Worm (Caenorhabditis elegans) whole organism, early embryonic: Measurements from ENCODE around the gene gei-3.

Experiments used
- B0310.2 ChIP-seq: sonication (generic microtip); optimal IDR thresholded peaks from 2 replicates; lab custom pipeline; 2016; ENCODE audit warnings: mild to moderate bottlenecking, missing genetic modification characterization, missing compliant biosample characterization
- F13C5.2 ChIP-seq: sonication (generic microtip); optimal IDR thresholded peaks from 2 replicates; lab custom pipeline; 2017; ENCODE audit warnings: mild to moderate bottlenecking, missing genetic modification characterization, inconsistent platforms, missing compliant biosample characterization
- aly-1 ChIP-seq: sonication (generic microtip); optimal IDR thresholded peaks from 2 replicates; lab custom pipeline; 2016; ENCODE audit warnings: missing genetic modification characterization, missing compliant biosample characterization
- ama-1 ChIP-seq: fragments of 150-350 bp; optimal IDR thresholded peaks from 2 replicates; lab custom pipeline; 2014
- ceh-13 ChIP-seq: fragments of 200-800 bp; sonication (Bioruptor generic); optimal IDR thresholded peaks from 2 replicates; lab custom pipeline; 2018; ENCODE audit warnings: mild to moderate bottlenecking, missing genetic modification characterization, missing compliant biosample characterization
- ceh-36 ChIP-seq: sonication (generic microtip); optimal IDR thresholded peaks from 2 replicates; lab custom pipeline; 2016; ENCODE audit warnings: missing genetic modification characterization, inconsistent platforms, missing compliant biosample characterization
- ets-7 ChIP-seq: sonication (generic microtip); optimal IDR thresholded peaks from 2 replicates; lab custom pipeline; 2016; ENCODE audit warnings: missing genotype, missing genetic modification characterization, missing compliant biosample characterization
- flt-1 ChIP-seq: fragments of 200-800 bp; sonication (Bioruptor generic); IDR thresholded peaks from 2 replicates; pipeline ENCODE4 v1.3.6; 2022; ENCODE audit warnings: missing genetic modification characterization, missing compliant biosample characterization
- hmbx-1 ChIP-seq: sonication (generic microtip); optimal IDR thresholded peaks from 2 replicates; lab custom pipeline; 2016; ENCODE audit warnings: mild to moderate bottlenecking, missing genetic modification characterization, missing compliant biosample characterization
- hmg-4 ChIP-seq: fragments of 200-800 bp; sonication (Bioruptor generic); optimal IDR thresholded peaks from 2 replicates; lab custom pipeline; 2018; ENCODE audit warnings: mild to moderate bottlenecking, missing genetic modification characterization, missing compliant biosample characterization
- hnd-1 ChIP-seq: sonication (generic microtip); optimal IDR thresholded peaks from 2 replicates; lab custom pipeline; 2016; ENCODE audit warnings: missing genetic modification characterization, missing compliant biosample characterization
- pes-1 ChIP-seq: fragments of 200-800 bp; sonication (Bioruptor generic); IDR thresholded peaks from 2 replicates; pipeline ENCODE4 v1.3.6; 2022; ENCODE audit warnings: missing genetic modification reagents, missing genetic modification characterization, missing compliant biosample characterization
- scrt-1 ChIP-seq: fragments of 200-800 bp; sonication (Bioruptor generic); IDR thresholded peaks from 2 replicates; pipeline ENCODE4 v1.3.6; 2022; ENCODE audit warnings: missing genetic modification characterization, missing compliant biosample characterization
- sea-1 ChIP-seq: fragments of 200-800 bp; sonication (Bioruptor generic); conservative IDR thresholded peaks from 2 replicates; pipeline ENCODE4 v1.3.6; 2022; ENCODE audit warnings: missing genetic modification characterization, missing compliant biosample characterization
- tbx-11 ChIP-seq: fragments of 200-800 bp; sonication (Bioruptor generic); IDR thresholded peaks from 2 replicates; pipeline ENCODE4 v1.3.6; 2022; ENCODE audit warnings: missing genetic modification characterization, missing compliant biosample characterization
- tbx-37 ChIP-seq: fragments of 200-800 bp; sonication (Bioruptor generic); conservative IDR thresholded peaks from 2 replicates; pipeline ENCODE4 v1.3.6; 2022; ENCODE audit warnings: missing genetic modification reagents, missing genetic modification characterization, missing compliant biosample characterization
- tra-4 ChIP-seq: sonication (generic microtip); optimal IDR thresholded peaks from 2 replicates; lab custom pipeline; 2017; ENCODE audit warnings: missing genetic modification characterization, missing compliant biosample characterization

gei-3 gene

DNA sequence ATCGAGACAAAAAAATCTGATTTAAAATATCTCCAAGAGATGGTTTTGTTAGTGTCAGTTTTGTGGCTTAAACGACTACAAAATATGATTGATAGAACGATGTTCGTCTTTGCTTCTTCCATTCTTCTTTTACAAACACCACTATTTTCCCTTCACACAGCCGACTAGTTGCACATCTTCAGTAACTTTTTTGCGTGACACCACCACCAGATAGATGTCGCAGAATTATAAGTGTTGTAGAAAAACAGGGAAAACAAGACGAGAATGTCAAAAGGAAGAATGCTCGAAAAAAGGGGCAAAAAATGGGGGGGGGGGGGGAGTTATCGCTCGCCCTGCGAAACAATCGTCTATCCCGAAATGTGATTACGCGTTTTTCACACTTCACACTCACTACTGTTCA lies 13.3 kb upstream of the gei-3 start:
- no peak for TF ChIP-seq ets-7 (tag; lab: Kevin White, UChicago)
- TF ChIP-seq ama-1 = no peak
- TF ChIP-seq tbx-37 (GFP tag; lab: Robert Waterston, UW) = no peak

DNA sequence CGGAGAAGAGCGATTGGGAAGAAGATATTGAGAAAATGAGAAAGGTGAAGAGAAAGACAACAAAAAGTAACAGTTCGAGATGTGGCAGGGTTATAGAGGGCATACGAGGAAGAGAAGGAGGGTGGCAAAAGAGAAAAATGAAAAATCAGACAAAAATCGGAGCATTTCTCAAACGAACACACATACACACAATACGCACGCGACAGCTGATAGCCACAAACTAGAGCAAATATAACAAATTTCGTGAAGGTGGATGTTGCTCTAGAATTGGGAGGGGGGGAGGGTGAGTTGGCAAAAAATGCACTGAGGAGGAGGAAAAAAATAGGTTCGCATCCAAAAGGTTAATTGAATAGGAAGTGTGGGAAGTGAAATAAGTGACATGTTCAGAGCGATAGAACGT lies 11.7 kb upstream of the gei-3 start:
- TF ChIP-seq scrt-1 = no peak
- no peak for TF ChIP-seq tra-4 (tag; lab: Kevin White, UChicago)
- TF ChIP-seq aly-1 = no peak
- no peak for TF ChIP-seq tbx-37 (GFP tag; lab: Robert Waterston, UW)
- no peak for TF ChIP-seq B0310.2 (tag; lab: Kevin White, UChicago)
- TF ChIP-seq F13C5.2 = no peak
- TF ChIP-seq ceh-36 = no peak
- no peak for TF ChIP-seq ets-7 (tag; lab: Kevin White, UChicago)
- no peak for TF ChIP-seq ceh-13

DNA sequence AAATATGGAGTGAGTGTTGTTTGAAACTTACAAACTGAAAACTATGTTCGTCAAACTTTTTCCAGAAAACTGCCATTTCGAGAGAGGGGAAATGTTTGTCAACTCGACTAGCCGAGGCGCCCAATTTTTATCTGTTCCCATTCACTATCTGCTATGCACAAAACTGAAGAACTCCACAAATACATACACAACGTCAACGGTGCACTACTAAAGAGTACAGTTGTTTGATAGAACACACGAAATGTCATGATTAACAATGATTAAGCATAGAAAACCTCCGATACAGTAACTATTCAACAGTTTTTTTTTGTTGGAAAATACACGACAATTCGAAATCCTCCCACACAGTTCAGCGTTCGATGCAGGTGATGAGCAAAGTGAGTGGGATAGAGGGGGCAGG lies 6.1 kb upstream of the gei-3 start:
- TF ChIP-seq F13C5.2 = no peak

DNA sequence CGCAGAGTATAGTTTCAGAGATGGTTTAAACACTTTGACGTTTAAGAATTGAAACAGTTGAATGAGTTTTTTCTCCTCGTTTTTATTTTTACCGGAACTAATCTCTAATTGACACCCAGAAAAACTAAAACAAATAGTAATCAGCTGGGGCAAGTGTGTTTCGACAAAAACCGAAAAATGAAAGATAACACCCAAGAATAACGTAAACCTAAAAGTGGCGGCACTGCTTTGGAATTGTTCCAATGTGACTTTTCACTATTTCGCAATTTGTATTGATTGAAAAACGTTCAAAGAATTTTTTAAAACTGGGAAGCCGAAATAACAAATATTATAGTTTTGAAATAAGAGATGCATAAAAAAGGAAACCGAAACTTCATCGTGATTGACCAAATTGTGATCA lies 5.3 kb upstream of the gei-3 start:
- TF ChIP-seq scrt-1 (no peak), B0310.2 (tag; lab: Kevin White, UChicago) (no peak), pes-1 (no peak), flt-1 (GFP tag; lab: Robert Waterston, UW) (no peak), sea-1 (no peak), ceh-13 (no peak)

- no peak for TF ChIP-seq tra-4 (tag; lab: Kevin White, UChicago)
- no peak for TF ChIP-seq hnd-1 (tag; lab: Kevin White, UChicago)
- TF ChIP-seq sea-1 = no peak
These were observed 1.9 kb upstream of the gei-3 start for ce11 chrX:12815367-12815766.

DNA sequence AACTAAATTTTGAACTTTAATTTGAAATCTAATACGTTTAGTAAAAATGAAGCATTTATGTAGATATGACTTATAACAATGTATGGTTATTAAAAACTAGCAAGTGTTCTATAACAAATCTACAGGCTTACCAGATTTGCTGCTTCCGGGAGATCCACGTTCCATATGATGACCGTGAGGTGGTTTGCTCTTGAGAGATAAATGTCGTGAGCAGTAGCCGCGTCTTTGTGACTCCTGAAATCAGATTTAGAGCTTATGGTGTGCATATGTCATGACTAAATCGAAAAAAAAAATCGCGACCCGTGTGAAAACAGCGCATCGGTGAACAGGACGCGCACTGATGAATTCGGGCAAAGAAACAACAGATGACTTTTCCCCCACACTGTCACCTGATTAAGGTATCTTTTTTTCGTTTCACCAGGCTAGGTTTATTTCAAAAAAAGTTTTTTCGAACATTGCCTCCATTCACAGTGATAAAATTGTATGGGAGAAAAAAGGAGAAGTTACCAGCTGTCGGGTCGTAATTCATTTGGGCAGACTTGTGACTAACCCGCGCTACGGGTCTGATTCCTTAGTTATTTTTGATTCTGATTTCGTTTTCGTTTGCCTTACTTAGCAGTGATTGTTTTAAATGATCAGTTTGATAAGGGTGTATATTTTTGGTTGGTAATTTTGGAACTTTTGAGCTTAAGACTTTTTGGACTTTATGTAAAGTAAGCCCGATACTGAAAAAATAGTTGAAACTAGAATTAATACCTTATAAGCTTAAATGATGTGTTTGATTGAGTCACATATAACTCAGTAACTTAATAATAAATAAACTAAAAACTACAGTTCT lies 5.1 kb downstream of the gei-3 start, which contains the start of gene nhr-27:
nhr-27 (minus strand) TSS at position 234 of the 838 bp plus-strand sequence.
- TF ChIP-seq scrt-1 (no peak), pes-1 (no peak), tbx-11 (no peak), sea-1 (no peak)

DNA sequence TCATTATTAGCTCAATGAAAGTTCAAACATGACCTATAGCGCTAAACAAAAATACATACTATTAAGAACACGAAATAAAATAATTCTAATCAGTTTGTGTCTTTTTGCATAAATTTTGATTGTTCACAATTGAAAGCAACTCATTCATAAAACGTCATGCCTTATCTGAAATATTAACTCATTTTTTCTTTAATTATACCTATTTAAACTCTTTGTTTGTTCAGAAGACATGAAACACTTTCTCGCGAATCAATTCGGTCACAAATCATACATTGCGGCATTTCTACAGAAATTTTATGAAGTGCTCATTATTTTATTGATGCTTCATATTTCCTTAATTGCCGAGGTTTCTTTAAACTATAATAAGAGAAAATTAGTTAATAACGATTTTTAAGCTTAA lies 6.5 kb downstream of the gei-3 start:
- TF ChIP-seq tra-4 (tag; lab: Kevin White, UChicago) = no peak
- no peak for TF ChIP-seq ceh-13
- TF ChIP-seq hnd-1 (tag; lab: Kevin White, UChicago) = no peak
- TF ChIP-seq ama-1 = no peak
- TF ChIP-seq hmbx-1 (tag; lab: Kevin White, UChicago) = no peak
- TF ChIP-seq ceh-36 = no peak
- no peak for TF ChIP-seq sea-1
- TF ChIP-seq aly-1 = no peak
- no peak for TF ChIP-seq ets-7 (tag; lab: Kevin White, UChicago)
- no peak for TF ChIP-seq F13C5.2
- no peak for TF ChIP-seq tbx-37 (GFP tag; lab: Robert Waterston, UW)
- no peak for TF ChIP-seq hmg-4 (GFP tag; lab: Kevin White, UChicago)

DNA sequence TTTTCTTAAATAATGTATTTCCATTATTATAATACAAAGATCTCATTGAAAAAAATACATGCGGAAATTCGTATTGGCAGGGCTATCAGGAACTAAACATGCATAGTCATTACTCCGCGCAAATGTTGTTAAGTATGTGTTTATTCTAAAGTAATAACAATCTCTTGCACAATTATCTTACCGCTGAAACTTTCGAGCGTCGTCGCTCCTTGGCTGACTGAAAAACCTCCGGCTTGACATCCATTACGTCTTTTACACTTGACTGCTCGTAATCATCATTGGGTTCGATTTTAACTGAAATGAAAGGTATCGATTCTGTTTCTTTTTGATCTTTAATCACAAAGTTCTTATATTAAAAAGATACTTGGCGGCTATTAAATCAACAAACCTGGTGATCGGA lies 13.6 kb downstream of the gei-3 start:
- TF ChIP-seq ets-7 (tag; lab: Kevin White, UChicago) (no peak), tbx-11 (no peak), tra-4 (tag; lab: Kevin White, UChicago) (no peak), flt-1 (GFP tag; lab: Robert Waterston, UW) (no peak), hnd-1 (tag; lab: Kevin White, UChicago) (no peak), hmg-4 (GFP tag; lab: Kevin White, UChicago) (no peak)

DNA sequence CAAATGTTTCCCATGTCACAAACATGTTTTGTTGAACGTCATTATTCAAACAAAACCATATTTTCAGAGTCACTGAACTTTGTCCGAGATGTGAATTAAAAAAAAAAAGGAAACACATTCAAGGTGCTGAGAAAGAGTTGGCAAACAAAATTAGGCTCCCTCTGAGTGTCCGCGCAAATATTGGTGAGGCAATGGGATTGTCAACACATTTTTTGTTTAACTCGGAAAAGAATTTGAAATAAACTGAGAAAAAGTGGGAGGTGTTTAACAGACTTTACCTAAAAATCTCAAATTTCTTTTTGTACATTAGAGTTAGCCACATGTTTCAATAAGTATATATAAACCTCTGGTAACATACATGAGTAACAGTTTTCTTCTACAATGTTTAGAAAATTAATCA lies 19.6 kb downstream of the gei-3 start, which contains the start of gene abf-6:
abf-6 (plus strand) TSS at position 323 of the 400 bp plus-strand sequence.
- TF ChIP-seq ama-1 (no peak), flt-1 (GFP tag; lab: Robert Waterston, UW) (no peak), tbx-11 (no peak), ets-7 (tag; lab: Kevin White, UChicago) (no peak), hmbx-1 (tag; lab: Kevin White, UChicago) (no peak), ceh-36 (no peak), hnd-1 (tag; lab: Kevin White, UChicago) (no peak), F13C5.2 (no peak), hmg-4 (GFP tag; lab: Kevin White, UChicago) (no peak), B0310.2 (tag; lab: Kevin White, UChicago) (no peak)

ce11 chrX:12793075-12793474 lies 20.4 kb downstream of the gei-3 start:
- TF ChIP-seq flt-1 (GFP tag; lab: Robert Waterston, UW) = no peak
- no peak for TF ChIP-seq ama-1
- TF ChIP-seq ceh-13 = no peak
- no peak for TF ChIP-seq hnd-1 (tag; lab: Kevin White, UChicago)
- no peak for TF ChIP-seq ceh-36
- no peak for TF ChIP-seq hmbx-1 (tag; lab: Kevin White, UChicago)
- no peak for TF ChIP-seq aly-1
- TF ChIP-seq scrt-1 = no peak
- no peak for TF ChIP-seq tbx-37 (GFP tag; lab: Robert Waterston, UW)
- TF ChIP-seq ets-7 (tag; lab: Kevin White, UChicago) = no peak
- TF ChIP-seq tra-4 (tag; lab: Kevin White, UChicago) = no peak
- TF ChIP-seq tbx-11 = no peak
- no peak for TF ChIP-seq pes-1
- no peak for TF ChIP-seq F13C5.2
- TF ChIP-seq sea-1 = no peak
- TF ChIP-seq B0310.2 (tag; lab: Kevin White, UChicago) = no peak
- TF ChIP-seq hmg-4 (GFP tag; lab: Kevin White, UChicago) = no peak
